Fruit fly (Drosophila melanogaster) whole organism, embryonic: Measurements from ENCODE around the gene CG32388.

Experiments used
- CG10209 ChIP-seq: fragments of 200-800 bp; sonication (Bioruptor generic); optimal IDR thresholded peaks from 3 replicates; lab custom pipeline; 2017; ENCODE audit warnings: missing biosample characterization, mild to moderate bottlenecking, missing genetic modification characterization, missing genetic modification reagents
- CG10979 ChIP-seq: fragments of 200-800 bp; sonication (Bioruptor generic); optimal IDR thresholded peaks from 2 replicates; lab custom pipeline; 2018; ENCODE audit warnings: missing biosample characterization, mild to moderate bottlenecking, missing genetic modification characterization, moderate library complexity
- CG12744 ChIP-seq: fragments of 200-800 bp; sonication (Bioruptor generic); optimal IDR thresholded peaks from 2 replicates; lab custom pipeline; 2016; ENCODE audit warnings: missing biosample characterization, missing genetic modification characterization
- CG12942 ChIP-seq: fragments of 200-800 bp; sonication (Bioruptor generic); optimal IDR thresholded peaks from 3 replicates; lab custom pipeline; 2016; ENCODE audit warnings: missing biosample characterization, missing genetic modification characterization
- CG1529 ChIP-seq: fragments of 200-800 bp; sonication (Bioruptor generic); optimal IDR thresholded peaks from 3 replicates; lab custom pipeline; 2018; ENCODE audit warnings: missing biosample characterization, missing genetic modification characterization
- CG17359 ChIP-seq: fragments of 200-800 bp; sonication (Bioruptor generic); optimal IDR thresholded peaks from 3 replicates; lab custom pipeline; 2018; ENCODE audit warnings: missing biosample characterization, mild to moderate bottlenecking, missing genetic modification characterization, moderate library complexity
- CG18619 ChIP-seq: fragments of 200-800 bp; sonication (Bioruptor generic); optimal IDR thresholded peaks from 3 replicates; lab custom pipeline; 2017; ENCODE audit warnings: missing biosample characterization, mild to moderate bottlenecking, missing genetic modification characterization
- CG2712 ChIP-seq: fragments of 200-800 bp; optimal IDR thresholded peaks from 3 replicates; lab custom pipeline; 2019; ENCODE audit warnings: missing biosample characterization, mild to moderate bottlenecking, missing genetic modification characterization, moderate library complexity
- CG30020 ChIP-seq: fragments of 200-800 bp; optimal IDR thresholded peaks from 2 replicates; lab custom pipeline; 2019; ENCODE audit warnings: missing biosample characterization, mild to moderate bottlenecking, missing genetic modification characterization, moderate library complexity
- CG30403 ChIP-seq: fragments of 200-800 bp; sonication (Bioruptor generic); optimal IDR thresholded peaks from 3 replicates; lab custom pipeline; 2016; ENCODE audit warnings: missing biosample characterization, missing genetic modification characterization
- CG31388 ChIP-seq: fragments of 200-800 bp; sonication (Bioruptor generic); optimal IDR thresholded peaks from 2 replicates; lab custom pipeline; 2016; ENCODE audit warnings: missing biosample characterization, missing genetic modification characterization
- CG4404 ChIP-seq: fragments of 200-800 bp; sonication (Bioruptor generic); IDR thresholded peaks from 2 replicates; pipeline ENCODE4 v1.3.6; 2022; ENCODE audit warnings: missing biosample characterization, missing genetic modification characterization
- CG6765 ChIP-seq: fragments of 200-800 bp; sonication (Bioruptor generic); optimal IDR thresholded peaks from 3 replicates; lab custom pipeline; 2017; ENCODE audit warnings: missing biosample characterization, mild to moderate bottlenecking, missing genetic modification characterization
- CTCF ChIP-seq: fragments of 200-800 bp; sonication (Bioruptor generic); optimal IDR thresholded peaks from 2 replicates; lab custom pipeline; 2017; ENCODE audit warnings: missing biosample characterization, mild to moderate bottlenecking, missing genetic modification characterization, moderate library complexity
- CkIIα-i1 ChIP-seq: fragments of 200-800 bp; sonication (Bioruptor generic); IDR thresholded peaks from 2 replicates; pipeline ENCODE4 v1.3.6; 2022; ENCODE audit warnings: missing biosample characterization, missing genetic modification characterization
- Dad ChIP-seq: fragments of 200-800 bp; sonication (Bioruptor generic); optimal IDR thresholded peaks from 3 replicates; lab custom pipeline; 2016; ENCODE audit warnings: missing biosample characterization, missing genetic modification characterization
- Deaf1 ChIP-seq: fragments of 200-800 bp; optimal IDR thresholded peaks from 3 replicates; lab custom pipeline; 2019; ENCODE audit warnings: missing biosample characterization, mild to moderate bottlenecking, missing genetic modification characterization, moderate library complexity
- Gug ChIP-seq: fragments of 200-800 bp; sonication (Bioruptor generic); IDR thresholded peaks from 4 replicates; pipeline ENCODE4 v1.3.6; 2022; ENCODE audit warnings: missing biosample characterization, missing genetic modification characterization
- H15 ChIP-seq: fragments of 200-800 bp; sonication (Bioruptor generic); IDR thresholded peaks from 3 replicates; pipeline ENCODE4 v1.3.6; 2022; ENCODE audit warnings: missing biosample characterization, missing genetic modification characterization
- HLH4C ChIP-seq: fragments of 200-800 bp; sonication (Bioruptor generic); IDR thresholded peaks from 3 replicates; pipeline ENCODE4 v1.3.6; 2022; ENCODE audit warnings: missing biosample characterization, missing genetic modification characterization; ENCODE audit not compliant: partially characterized antibody
- HLH54F ChIP-seq: fragments of 200-800 bp; sonication (Bioruptor generic); optimal IDR thresholded peaks from 3 replicates; lab custom pipeline; 2016; ENCODE audit warnings: missing biosample characterization, missing genetic modification characterization
- Nf-YB ChIP-seq: fragments of 200-800 bp; sonication (Bioruptor generic); optimal IDR thresholded peaks from 3 replicates; lab custom pipeline; 2019; ENCODE audit warnings: missing biosample characterization, mild to moderate bottlenecking, missing genetic modification characterization, moderate library complexity
- Oaz ChIP-seq: fragments of 200-800 bp; sonication (Bioruptor generic); IDR thresholded peaks from 2 replicates; pipeline ENCODE4 v1.3.6; 2022; ENCODE audit warnings: missing biosample characterization, missing genetic modification characterization
- Trl ChIP-seq, 3 experiments: fragments of >200 bp in 2 of 3; fragments of 200-800 bp in 1 of 3; sonication (Bioruptor generic) in 1 of 3; optimal IDR thresholded peaks; 2 replicates in 1 of 3; 3 replicates in 2 of 3; lab custom pipeline; 2016 to 2017; ENCODE audit warnings: missing biosample characterization in 1 of 3, missing genetic modification characterization in 1 of 3
- Xrp1 ChIP-seq: fragments of 200-800 bp; sonication (Bioruptor generic); IDR thresholded peaks from 2 replicates; pipeline ENCODE4 v1.3.6; 2022; ENCODE audit warnings: missing biosample characterization, missing genetic modification characterization
- ase ChIP-seq: fragments of 200-800 bp; sonication (Bioruptor generic); IDR thresholded peaks from 3 replicates; pipeline ENCODE4 v1.3.6; 2022; ENCODE audit warnings: missing biosample characterization, missing genetic modification characterization
- az2 ChIP-seq: fragments of 200-800 bp; sonication (Bioruptor generic); optimal IDR thresholded peaks from 3 replicates; lab custom pipeline; 2016; ENCODE audit warnings: missing biosample characterization, missing genetic modification characterization
- btn ChIP-seq: fragments of 200-800 bp; sonication (Bioruptor generic); optimal IDR thresholded peaks from 2 replicates; lab custom pipeline; 2016; ENCODE audit warnings: missing biosample characterization, missing genetic modification characterization
- cad ChIP-seq: fragments of >200 bp; optimal IDR thresholded peaks from 2 replicates; lab custom pipeline; 2017; ENCODE audit warnings: missing biosample characterization, missing genetic modification characterization
- chif ChIP-seq, 2 experiments: fragments of 200-800 bp; sonication (Bioruptor generic); optimal IDR thresholded peaks; 3 replicates each; lab custom pipeline; 2016; ENCODE audit warnings: missing biosample characterization in 2 of 2, missing genetic modification characterization in 2 of 2
- croc ChIP-seq: fragments of 200-800 bp; sonication (Bioruptor generic); conservative IDR thresholded peaks from 3 replicates; pipeline ENCODE4 v1.3.6; 2022; ENCODE audit warnings: missing biosample characterization, missing genetic modification characterization
- dati ChIP-seq: fragments of 200-800 bp; sonication (Bioruptor generic); IDR thresholded peaks from 2 replicates; pipeline ENCODE4 v1.3.6; 2022; ENCODE audit warnings: missing biosample characterization, missing genetic modification characterization
- disco-r ChIP-seq: fragments of 200-800 bp; sonication (Bioruptor generic); optimal IDR thresholded peaks from 2 replicates; lab custom pipeline; 2016; ENCODE audit warnings: missing biosample characterization, missing genetic modification characterization
- en ChIP-seq: fragments of 200-800 bp; sonication (Bioruptor generic); optimal IDR thresholded peaks from 2 replicates; lab custom pipeline; 2016; ENCODE audit warnings: missing biosample characterization, missing genetic modification characterization
- gcm2 ChIP-seq: fragments of 200-800 bp; sonication (Bioruptor generic); optimal IDR thresholded peaks from 2 replicates; lab custom pipeline; 2016; ENCODE audit warnings: missing biosample characterization, missing genetic modification characterization
- hkb ChIP-seq, 2 experiments: fragments of 200-800 bp in 1 of 2; fragments of >200 bp in 1 of 2; sonication (Bioruptor generic) in 1 of 2; IDR thresholded peaks in 1 of 2; optimal IDR thresholded peaks in 1 of 2; 2 replicates each; pipeline versions ENCODE4 v1.3.6 to Lab custom; 2017 to 2022; ENCODE audit warnings: missing biosample characterization in 1 of 2, missing genetic modification characterization in 1 of 2
- insv ChIP-seq, 2 experiments: fragments of 200-800 bp; sonication (Bioruptor generic); optimal IDR thresholded peaks; 3 replicates each; lab custom pipeline; 2016 to 2018; ENCODE audit warnings: missing biosample characterization in 2 of 2, missing genetic modification characterization in 2 of 2
- mld ChIP-seq: fragments of 200-800 bp; sonication (Bioruptor generic); IDR thresholded peaks from 3 replicates; pipeline ENCODE4 v1.3.6; 2022; ENCODE audit warnings: missing biosample characterization, missing genetic modification characterization; ENCODE audit not compliant: partially characterized antibody
- nerfin-1 ChIP-seq: fragments of 200-800 bp; sonication (Bioruptor generic); optimal IDR thresholded peaks from 3 replicates; lab custom pipeline; 2019; ENCODE audit warnings: missing biosample characterization, mild to moderate bottlenecking, missing genetic modification characterization, moderate library complexity
- pan ChIP-seq, 4 experiments: fragments of >200 bp in 3 of 4; fragments of 200-800 bp in 1 of 4; sonication (Bioruptor generic) in 1 of 4; optimal IDR thresholded peaks in 3 of 4; IDR thresholded peaks in 1 of 4; 2 replicates each; pipeline versions ENCODE4 v1.3.6 to Lab custom; 2017 to 2022; ENCODE audit warnings: missing biosample characterization in 2 of 4, missing genetic modification characterization in 2 of 4, mixed read lengths in 1 of 4
- prd ChIP-seq, 3 experiments: fragments of >200 bp in 2 of 3; fragments of 200-800 bp in 1 of 3; sonication (Bioruptor generic) in 1 of 3; optimal IDR thresholded peaks in 2 of 3; IDR thresholded peaks in 1 of 3; 2 replicates in 2 of 3; 3 replicates in 1 of 3; pipeline versions ENCODE4 v1.3.6 to Lab custom; 2017 to 2022; ENCODE audit warnings: missing biosample characterization in 1 of 3, missing genetic modification characterization in 1 of 3
- repo ChIP-seq: fragments of 200-800 bp; sonication (Bioruptor generic); optimal IDR thresholded peaks from 2 replicates; lab custom pipeline; 2016; ENCODE audit warnings: missing biosample characterization, missing genetic modification characterization
- scrt ChIP-seq: fragments of 200-800 bp; sonication (Bioruptor generic); optimal IDR thresholded peaks from 2 replicates; lab custom pipeline; 2018; ENCODE audit warnings: missing biosample characterization, mild to moderate bottlenecking, missing genetic modification characterization, moderate library complexity
- sd ChIP-seq: fragments of 200-800 bp; sonication (Bioruptor generic); optimal IDR thresholded peaks from 3 replicates; lab custom pipeline; 2018; ENCODE audit warnings: missing biosample characterization, mild to moderate bottlenecking, missing genetic modification characterization, moderate library complexity
- sr ChIP-seq: fragments of 200-800 bp; sonication (Bioruptor generic); IDR thresholded peaks from 3 replicates; pipeline ENCODE4 v1.3.6; 2022; ENCODE audit warnings: missing biosample characterization, missing genetic modification characterization
- tgo ChIP-seq: fragments of 200-800 bp; sonication (Bioruptor generic); IDR thresholded peaks from 3 replicates; pipeline ENCODE4 v1.3.6; 2022; ENCODE audit warnings: missing biosample characterization, missing genetic modification characterization
- tx ChIP-seq: fragments of 200-800 bp; sonication (Bioruptor generic); optimal IDR thresholded peaks from 2 replicates; lab custom pipeline; 2016; ENCODE audit warnings: missing biosample characterization, missing genetic modification characterization
- vvl ChIP-seq: fragments of 200-800 bp; sonication (Bioruptor generic); IDR thresholded peaks from 2 replicates; pipeline ENCODE4 v1.3.6; 2022; ENCODE audit warnings: missing biosample characterization, missing genetic modification characterization
- yki ChIP-seq: fragments of >200 bp; optimal IDR thresholded peaks from 3 replicates; lab custom pipeline; 2018
- z ChIP-seq: fragments of 200-800 bp; sonication (Bioruptor generic); IDR thresholded peaks from 3 replicates; pipeline ENCODE4 v1.3.6; 2022; ENCODE audit warnings: missing biosample characterization, missing genetic modification characterization
- zf30C ChIP-seq: fragments of 200-800 bp; sonication (Bioruptor generic); optimal IDR thresholded peaks from 3 replicates; lab custom pipeline; 2018; ENCODE audit warnings: missing biosample characterization, mild to moderate bottlenecking, missing genetic modification characterization

CG32388 gene

DNA sequence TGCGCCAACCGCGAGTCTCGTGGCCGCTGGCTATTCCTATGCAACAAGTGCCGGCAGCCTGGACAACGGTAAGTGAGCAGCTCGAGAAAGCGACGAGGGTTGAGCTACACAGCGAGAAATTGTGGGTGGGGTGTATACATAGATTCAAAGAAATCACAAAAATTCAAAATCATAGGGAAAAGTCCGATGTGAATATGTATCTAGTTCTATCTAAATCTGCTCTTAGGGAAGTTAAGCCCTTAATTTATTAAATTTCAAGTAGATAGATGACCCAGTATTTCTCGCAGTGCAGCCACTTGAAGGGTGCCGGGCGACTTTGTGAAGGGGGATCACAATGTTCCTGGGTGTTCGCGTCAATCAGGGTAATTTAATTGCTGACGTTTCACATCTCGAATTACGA, 9.0 kb upstream of the CG32388 start (continued):
- TF ChIP-seq HLH54F (GFP tag; lab: Kevin White, UChicago) (no peak), CG31388 (GFP tag; lab: Kevin White, UChicago) (no peak), pan (optimal IDR thresholded peaks at IDR 0.05; lab: Kevin White, UChicago) (no peak), pan (GFP tag; optimal IDR thresholded peaks at IDR 0.05 in 1 of 2, IDR thresholded peaks at IDR 0.05 in 1 of 2) (no peak), CTCF (no peak), prd (optimal IDR thresholded peaks at IDR 0.05; lab: Kevin White, UChicago) (no peak), prd (GFP tag; IDR thresholded peaks at IDR 0.05; lab: Robert Waterston, UW) (peak; percentile 36; the same call in 2 of the 3 replicates), vvl (peak; percentile 17; the same call in 1 of the 2 replicates), CG2712 (tag; lab: Kevin White, UChicago) (peak; percentile 29), Xrp1 (GFP tag; lab: Robert Waterston, UW) (peak; percentile 33; the same call in 1 of the 2 replicates), CG17359 (tag; lab: Kevin White, UChicago) (no peak), hkb (optimal IDR thresholded peaks at IDR 0.05; lab: Kevin White, UChicago) (no peak), hkb (GFP tag; IDR thresholded peaks at IDR 0.05; lab: Robert Waterston, UW) (no peak), CG10979 (peak; percentile 16), tgo (GFP tag; lab: Robert Waterston, UW) (peak; percentile 17; the same call in 1 of the 3 replicates), btn (GFP tag; lab: Kevin White, UChicago) (no peak), chif (GFP tag; optimal IDR thresholded peaks at IDR 0.05; lab: Kevin White, UChicago) (no peak), croc (GFP tag; lab: Robert Waterston, UW) (0 out of 3 replicates have a peak, but pooled peaks have one; percentile 19), HLH4C (no peak), cad (GFP tag; lab: Kevin White, UChicago) (no peak), CG4404 (GFP tag; lab: Robert Waterston, UW) (peak; percentile 64), gcm2 (no peak), mld (GFP tag; lab: Robert Waterston, UW) (no peak), zf30C (GFP tag; lab: Kevin White, UChicago) (peak; percentile 44), CG12942 (GFP tag; lab: Kevin White, UChicago) (no peak), CG6765 (no peak), CG1529 (GFP tag; lab: Kevin White, UChicago) (no peak), H15 (GFP tag; lab: Robert Waterston, UW) (no peak), disco-r (GFP tag; lab: Kevin White, UChicago) (no peak)

DNA sequence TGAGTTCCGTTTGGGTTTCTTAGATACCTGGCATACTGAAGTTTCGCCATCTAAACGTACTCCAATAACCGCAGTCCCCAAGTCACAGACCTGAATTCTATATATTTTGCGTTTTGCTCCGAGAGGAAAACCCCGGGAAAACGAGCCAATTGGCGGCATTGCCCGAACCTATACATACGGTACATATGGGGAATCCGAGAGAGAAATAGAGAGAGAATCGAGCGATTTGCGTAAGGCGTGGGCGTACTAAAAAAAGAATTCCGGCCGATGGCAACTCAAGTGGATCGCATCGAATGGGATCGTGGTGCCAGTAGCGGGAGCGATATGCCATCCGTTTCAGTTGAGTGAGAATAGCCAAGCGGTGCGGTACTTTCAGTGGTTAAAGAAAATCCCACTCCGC, 5.9 kb upstream of the CG32388 start, which contains the start of gene bin:
Gene bin, plus strand, starts transcription at position 335 of the 400 bp plus-strand sequence.
- no peak for TF ChIP-seq en
- TF ChIP-seq Deaf1 (tag; lab: Kevin White, UChicago) = peak; percentile 53
- TF ChIP-seq tx (GFP tag; lab: Kevin White, UChicago) = no peak
- TF ChIP-seq Dad (GFP tag; lab: Kevin White, UChicago) = no peak
- TF ChIP-seq croc (GFP tag; lab: Robert Waterston, UW) = no peak
- no peak for TF ChIP-seq Oaz (GFP tag; lab: Robert Waterston, UW)
- TF ChIP-seq sd (tag; lab: Kevin White, UChicago) = peak; percentile 6
- no peak for TF ChIP-seq repo (GFP tag; lab: Kevin White, UChicago)
- TF ChIP-seq CG10209 (GFP tag; lab: Kevin White, UChicago) = no peak
- no peak for TF ChIP-seq ase (GFP tag; lab: Robert Waterston, UW)
- TF ChIP-seq insv (GFP tag; optimal IDR thresholded peaks at IDR 0.05; lab: Kevin White, UChicago) = no peak
- peak; percentile 83 for TF ChIP-seq z (GFP tag; lab: Robert Waterston, UW)
- TF ChIP-seq sr = peak; percentile 95
- TF ChIP-seq nerfin-1 (tag; lab: Kevin White, UChicago) = no peak
- no peak for TF ChIP-seq CG18619 (GFP tag; lab: Kevin White, UChicago)
- no peak for TF ChIP-seq scrt (GFP tag; lab: Kevin White, UChicago)
- TF ChIP-seq yki = no peak
- no peak for TF ChIP-seq CG30403 (GFP tag; lab: Kevin White, UChicago)
- TF ChIP-seq Trl (optimal IDR thresholded peaks at IDR 0.05; lab: Kevin White, UChicago) = peak; percentile 1 to 26
- no peak for TF ChIP-seq Trl (GFP tag; optimal IDR thresholded peaks at IDR 0.05; lab: Kevin White, UChicago)
- TF ChIP-seq CG2712 (tag; lab: Kevin White, UChicago) = no peak
- TF ChIP-seq CG30020 = no peak
- no peak for TF ChIP-seq dati (GFP tag; lab: Robert Waterston, UW)
- TF ChIP-seq CG12744 (GFP tag; lab: Kevin White, UChicago) = no peak
- peak; percentile 85 for TF ChIP-seq Nf-YB (GFP tag; lab: Kevin White, UChicago)
- no peak for TF ChIP-seq CkIIα-i1
- TF ChIP-seq Gug (GFP tag; lab: Robert Waterston, UW) = no peak
- TF ChIP-seq az2 (GFP tag; lab: Kevin White, UChicago) = no peak
